Worm (Caenorhabditis elegans): ENCODE results near the gene T13F3.8.

ce11 chrV:16266514-16266913 lies 3.1 kb upstream of the T13F3.8 start, which contains the start of gene T13F3.4:
- TF ChIP-seq pes-1 (GFP tag; IDR thresholded peaks at IDR 0.05) (no peak), tbx-37 (GFP tag; conservative IDR thresholded peaks at IDR 0.05) (no peak), ama-1 (optimal IDR thresholded peaks at IDR 0.05) (no peak)
